Worm (Caenorhabditis elegans) whole organism, L2 larva: Measurements from ENCODE around the gene pcn-1.

ENCODE experiments used
- C34F6.9 ChIP-seq: fragments of 150-350 bp; optimal IDR thresholded peaks from 2 replicates; lab custom pipeline; 2014; ENCODE audit warnings: missing biosample characterization, missing genetic modification characterization
- F13H6.1 ChIP-seq: sonication (generic microtip); optimal IDR thresholded peaks from 2 replicates; lab custom pipeline; 2016; ENCODE audit warnings: missing genetic modification characterization, missing compliant biosample characterization
- R02D3.7 ChIP-seq: fragments of 150-350 bp; optimal IDR thresholded peaks from 2 replicates; lab custom pipeline; 2014; ENCODE audit warnings: missing biosample characterization, missing genetic modification characterization
- Y55F3AM.14 ChIP-seq: fragments of 200-800 bp; sonication (Bioruptor generic); optimal IDR thresholded peaks from 2 replicates; lab custom pipeline; 2018; ENCODE audit warnings: mild to moderate bottlenecking, missing genetic modification characterization, missing compliant biosample characterization
- ZK546.5 ChIP-seq: sonication (generic microtip); optimal IDR thresholded peaks from 2 replicates; lab custom pipeline; 2017; ENCODE audit warnings: missing biosample characterization, missing genetic modification characterization
- alr-1 ChIP-seq: fragments of 150-350 bp; optimal IDR thresholded peaks from 2 replicates; lab custom pipeline; 2014; ENCODE audit warnings: missing biosample characterization, missing genetic modification characterization
- ama-1 ChIP-seq: fragments of 150-350 bp; optimal IDR thresholded peaks from 2 replicates; lab custom pipeline; 2018; ENCODE audit warnings: inconsistent platforms
- blmp-1 ChIP-seq: sonication (generic microtip); optimal IDR thresholded peaks from 2 replicates; lab custom pipeline; 2017; ENCODE audit warnings: missing genetic modification characterization, mild to moderate bottlenecking, missing compliant biosample characterization, antibody characterized with exemption, moderate library complexity; ENCODE audit not compliant: insufficient read depth
- ceh-16 ChIP-seq: fragments of 150-350 bp; optimal IDR thresholded peaks from 2 replicates; lab custom pipeline; 2014; ENCODE audit warnings: missing biosample characterization, missing genetic modification characterization
- ceh-82 ChIP-seq: fragments of 150-350 bp; optimal IDR thresholded peaks from 2 replicates; lab custom pipeline; 2014; ENCODE audit warnings: missing biosample characterization, missing genetic modification characterization
- crh-2 ChIP-seq: sonication (generic microtip); optimal IDR thresholded peaks from 2 replicates; lab custom pipeline; 2017; ENCODE audit warnings: missing biosample characterization, missing genetic modification characterization
- dmd-4 ChIP-seq: sonication (generic microtip); optimal IDR thresholded peaks from 2 replicates; lab custom pipeline; 2017; ENCODE audit warnings: missing biosample characterization, missing genetic modification characterization
- egl-27 ChIP-seq: sonication (generic microtip); optimal IDR thresholded peaks from 3 replicates; lab custom pipeline; 2017; ENCODE audit warnings: missing biosample characterization, missing genetic modification reagents, missing genetic modification characterization
- elt-1 ChIP-seq: fragments of 150-350 bp; optimal IDR thresholded peaks from 2 replicates; lab custom pipeline; 2014; ENCODE audit warnings: missing biosample characterization, missing genetic modification characterization
- elt-3 ChIP-seq: sonication (generic microtip); optimal IDR thresholded peaks from 2 replicates; lab custom pipeline; 2017; ENCODE audit warnings: missing biosample characterization, missing genetic modification characterization
- gmeb-1 ChIP-seq: fragments of 150-350 bp; optimal IDR thresholded peaks from 2 replicates; lab custom pipeline; 2014; ENCODE audit warnings: missing biosample characterization, missing genetic modification characterization
- lin-11 ChIP-seq: fragments of 150-350 bp; sonication (generic microtip); optimal IDR thresholded peaks from 2 replicates; lab custom pipeline; 2014; ENCODE audit warnings: missing biosample characterization, missing genetic modification characterization, inconsistent platforms, mixed read lengths
- lin-13 ChIP-seq: fragments of 150-350 bp; optimal IDR thresholded peaks from 2 replicates; lab custom pipeline; 2014; ENCODE audit warnings: missing biosample characterization, missing genetic modification reagents, missing genetic modification characterization
- lin-39 ChIP-seq: fragments of 150-350 bp; optimal IDR thresholded peaks from 2 replicates; lab custom pipeline; 2014; ENCODE audit warnings: missing biosample characterization, missing genetic modification reagents, missing genetic modification characterization
- lsy-2 ChIP-seq, 2 experiments: fragments of 150-350 bp in 1 of 2; sonication (generic microtip) in 1 of 2; optimal IDR thresholded peaks; 2 replicates each; lab custom pipeline; 2014 to 2017; ENCODE audit warnings: missing biosample characterization in 2 of 2, missing genetic modification characterization in 2 of 2
- mab-5 ChIP-seq: fragments of 150-350 bp; optimal IDR thresholded peaks from 2 replicates; lab custom pipeline; 2014; ENCODE audit warnings: missing biosample characterization, missing genetic modification characterization
- mbf-1 ChIP-seq: sonication (generic microtip); optimal IDR thresholded peaks from 2 replicates; lab custom pipeline; 2017; ENCODE audit warnings: missing biosample characterization, missing genetic modification characterization
- mdl-1 ChIP-seq, 2 experiments: fragments of 150-350 bp in 1 of 2; sonication (generic microtip) in 1 of 2; optimal IDR thresholded peaks; 2 replicates each; lab custom pipeline; 2017; ENCODE audit warnings: missing biosample characterization in 2 of 2, missing genetic modification characterization in 2 of 2
- nhr-10 ChIP-seq: sonication (generic microtip); optimal IDR thresholded peaks from 2 replicates; lab custom pipeline; 2017; ENCODE audit warnings: missing biosample characterization, missing genetic modification characterization
- nhr-11 ChIP-seq: fragments of 150-350 bp; optimal IDR thresholded peaks from 2 replicates; lab custom pipeline; 2014; ENCODE audit warnings: missing biosample characterization, missing genetic modification characterization
- nhr-129 ChIP-seq: fragments of 150-350 bp; optimal IDR thresholded peaks from 2 replicates; lab custom pipeline; 2014; ENCODE audit warnings: missing biosample characterization, missing genetic modification characterization
- nhr-21 ChIP-seq: fragments of 150-350 bp; optimal IDR thresholded peaks from 2 replicates; lab custom pipeline; 2014; ENCODE audit warnings: missing biosample characterization, missing genetic modification characterization
- nhr-23 ChIP-seq: fragments of 150-350 bp; optimal IDR thresholded peaks from 2 replicates; lab custom pipeline; 2014; ENCODE audit warnings: missing biosample characterization, missing genetic modification reagents, missing genetic modification characterization
- nhr-237 ChIP-seq: fragments of 150-350 bp; optimal IDR thresholded peaks from 2 replicates; lab custom pipeline; 2014; ENCODE audit warnings: missing biosample characterization, missing genetic modification characterization
- nhr-25 ChIP-seq: fragments of 150-350 bp; sonication (generic microtip); optimal IDR thresholded peaks from 3 replicates; lab custom pipeline; 2014; ENCODE audit warnings: missing biosample characterization, missing genetic modification characterization
- nhr-6 ChIP-seq: fragments of 150-350 bp; optimal IDR thresholded peaks from 2 replicates; lab custom pipeline; 2014; ENCODE audit warnings: missing biosample characterization, missing genetic modification characterization
- nhr-77 ChIP-seq: fragments of 150-350 bp; optimal IDR thresholded peaks from 2 replicates; lab custom pipeline; 2014; ENCODE audit warnings: missing biosample characterization, missing genetic modification characterization
- peb-1 ChIP-seq: fragments of 150-350 bp; optimal IDR thresholded peaks from 2 replicates; lab custom pipeline; 2014; ENCODE audit warnings: missing biosample characterization, missing genetic modification characterization
- sem-4 ChIP-seq: fragments of 150-350 bp; optimal IDR thresholded peaks from 2 replicates; lab custom pipeline; 2014; ENCODE audit warnings: missing biosample characterization, missing genetic modification reagents, missing genetic modification characterization
- skn-1 ChIP-seq: sonication (generic microtip); optimal IDR thresholded peaks from 2 replicates; lab custom pipeline; 2017; ENCODE audit warnings: missing biosample characterization, missing genetic modification characterization
- sma-3 ChIP-seq: sonication (generic microtip); optimal IDR thresholded peaks from 2 replicates; lab custom pipeline; 2016; ENCODE audit warnings: missing genetic modification reagents, missing genetic modification characterization, missing compliant biosample characterization
- sma-9 ChIP-seq, 2 experiments: fragments of 150-350 bp in 1 of 2; sonication (generic microtip) in 1 of 2; optimal IDR thresholded peaks; 2 replicates each; lab custom pipeline; 2014 to 2016; ENCODE audit warnings: missing genetic modification characterization in 2 of 2, mild to moderate bottlenecking in 1 of 2, missing biosample characterization in 1 of 2, missing compliant biosample characterization in 1 of 2, missing genetic modification reagents in 1 of 2, moderate library complexity in 1 of 2
- snpc-4 ChIP-seq: fragments of 150-350 bp; optimal IDR thresholded peaks from 2 replicates; lab custom pipeline; 2014; ENCODE audit warnings: missing biosample characterization, missing genetic modification characterization
- unc-39 ChIP-seq: fragments of 150-350 bp; optimal IDR thresholded peaks from 2 replicates; lab custom pipeline; 2014; ENCODE audit warnings: missing biosample characterization, missing genetic modification characterization
- unc-55 ChIP-seq: fragments of 150-350 bp; sonication (generic microtip); optimal IDR thresholded peaks from 3 replicates; lab custom pipeline; 2014; ENCODE audit warnings: missing biosample characterization, missing genetic modification reagents, missing genetic modification characterization
- unc-62 ChIP-seq: fragments of 150-350 bp; optimal IDR thresholded peaks from 2 replicates; lab custom pipeline; 2014; ENCODE audit warnings: missing biosample characterization, missing genetic modification reagents, missing genetic modification characterization
- zag-1 ChIP-seq: fragments of 150-350 bp; optimal IDR thresholded peaks from 2 replicates; lab custom pipeline; 2014; ENCODE audit warnings: missing biosample characterization, missing genetic modification characterization
- ztf-1 ChIP-seq: fragments of 200-800 bp; sonication (Bioruptor generic); conservative IDR thresholded peaks from 2 replicates; pipeline ENCODE4 v1.3.6; 2022; ENCODE audit warnings: missing genetic modification characterization, missing compliant biosample characterization
- ztf-11 ChIP-seq: sonication (generic microtip); optimal IDR thresholded peaks from 2 replicates; lab custom pipeline; 2017; ENCODE audit warnings: missing biosample characterization, missing genetic modification characterization
- ztf-4 ChIP-seq: fragments of 150-350 bp; optimal IDR thresholded peaks from 2 replicates; lab custom pipeline; 2014; ENCODE audit warnings: missing biosample characterization, missing genetic modification characterization

Gene pcn-1

DNA sequence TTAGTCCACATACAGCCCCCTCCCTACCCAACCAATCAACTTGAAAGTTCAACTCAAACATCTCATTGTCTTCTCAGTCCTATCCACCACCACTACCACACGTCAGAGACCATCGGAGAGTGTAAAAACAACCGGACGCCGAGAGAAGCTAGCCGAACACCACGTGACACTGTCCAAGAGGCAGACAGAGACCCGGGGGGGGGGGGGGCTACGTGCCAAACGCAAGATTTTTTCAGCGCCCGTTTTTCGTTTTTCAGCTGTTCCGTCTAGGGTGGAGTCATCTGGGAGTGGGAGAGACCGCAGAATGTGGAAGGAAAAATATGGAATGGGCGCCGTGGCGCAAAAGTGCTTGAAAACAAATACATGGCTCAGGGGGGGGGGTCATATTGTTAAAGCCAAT is 23.3 kb downstream of the pcn-1 start:
- TF ChIP-seq lin-13 (GFP tag; lab: Kevin White, UChicago) (peak; percentile 16), peb-1 (tag; lab: Kevin White, UChicago) (no peak), nhr-25 (peak; percentile 87), nhr-23 (tag; lab: Kevin White, UChicago) (no peak), nhr-129 (tag; lab: Kevin White, UChicago) (peak; percentile 55), sma-3 (peak; percentile 65), mab-5 (peak; percentile 6), crh-2 (peak; percentile 54), nhr-21 (peak; percentile 63), ama-1 (peak; percentile 55), ztf-4 (tag; lab: Kevin White, UChicago) (peak; percentile 41), zag-1 (no peak), ceh-16 (tag; lab: Kevin White, UChicago) (peak; percentile 24), egl-27 (tag; lab: Kevin White, UChicago) (peak; percentile 24), snpc-4 (tag; lab: Kevin White, UChicago) (no peak), F13H6.1 (tag; lab: Kevin White, UChicago) (peak; percentile 87), alr-1 (tag; lab: Kevin White, UChicago) (no peak), mbf-1 (tag; lab: Kevin White, UChicago) (no peak), R02D3.7 (tag; lab: Kevin White, UChicago) (no peak), C34F6.9 (tag; lab: Kevin White, UChicago) (peak; percentile 63), Y55F3AM.14 (GFP tag; lab: Kevin White, UChicago) (peak; percentile 48), lin-11 (tag; lab: Kevin White, UChicago) (peak; percentile 46), sma-9 (GFP tag; optimal IDR thresholded peaks at IDR 0.05; lab: Kevin White, UChicago) (peak; percentile 89), sma-9 (tag; optimal IDR thresholded peaks at IDR 0.05; lab: Kevin White, UChicago) (no peak), blmp-1 (tag; lab: Kevin White, UChicago) (peak; percentile 35), unc-55 (GFP tag; lab: Kevin White, UChicago) (peak; percentile 35), nhr-10 (no peak), sem-4 (peak; percentile 82), nhr-77 (tag; lab: Kevin White, UChicago) (no peak), mdl-1 (tag; optimal IDR thresholded peaks at IDR 0.05; lab: Kevin White, UChicago) (peak; percentile 94 to 95), lsy-2 (tag; optimal IDR thresholded peaks at IDR 0.05; lab: Kevin White, UChicago) (peak in 1 of 2 experiments; percentile 65), ztf-11 (tag; lab: Kevin White, UChicago) (no peak)

DNA sequence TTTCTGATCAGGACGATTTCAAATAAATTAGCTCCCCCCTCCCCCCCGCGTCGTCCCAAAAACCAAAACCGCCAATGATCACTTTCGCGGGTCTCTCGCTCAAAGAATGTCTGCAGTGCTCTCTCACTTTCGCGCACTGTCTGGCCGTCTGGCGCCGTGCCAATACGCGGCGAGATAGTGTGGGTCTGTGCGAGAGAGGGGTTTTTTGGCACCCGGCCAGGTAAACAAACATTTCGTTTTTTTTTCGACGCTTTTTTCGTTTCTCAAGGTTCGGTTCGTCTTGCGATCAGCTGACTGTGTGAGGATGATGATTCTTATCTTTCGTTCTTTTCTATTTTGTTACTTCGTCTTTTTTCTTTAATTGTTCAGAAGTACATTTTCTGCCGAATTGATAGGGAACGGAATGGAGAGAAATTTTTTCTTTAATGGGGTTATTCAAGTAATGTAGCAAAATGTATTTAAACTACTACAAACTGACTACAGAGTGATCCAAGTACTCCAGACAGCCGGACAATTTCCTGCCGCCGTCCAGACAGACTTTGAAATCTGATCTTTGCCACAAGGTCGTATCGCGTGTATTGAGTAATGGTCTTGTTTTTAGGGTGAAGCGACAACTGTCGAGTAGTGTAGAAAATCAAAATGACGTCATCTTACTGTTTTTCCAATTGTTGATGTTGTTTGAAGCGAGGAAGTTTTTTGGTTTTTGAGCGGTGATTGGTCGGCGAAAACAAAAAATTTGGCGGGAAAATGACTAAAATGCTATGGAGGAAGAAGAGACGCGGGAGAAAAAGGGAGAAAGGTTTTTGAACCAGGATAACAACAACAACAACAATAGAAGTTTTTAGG is 24.9 kb downstream of the pcn-1 start:
- TF ChIP-seq Y55F3AM.14 (GFP tag; lab: Kevin White, UChicago), result peak; percentile 76
- TF ChIP-seq alr-1 (tag; lab: Kevin White, UChicago), result no peak
- TF ChIP-seq nhr-11 (tag; lab: Kevin White, UChicago), result no peak
- peak; percentile 51 for TF ChIP-seq egl-27 (tag; lab: Kevin White, UChicago)
- TF ChIP-seq nhr-25, result peak; percentile 86
- peak; percentile 16 to 56 for TF ChIP-seq lsy-2 (tag; optimal IDR thresholded peaks at IDR 0.05; lab: Kevin White, UChicago)
- TF ChIP-seq F13H6.1 (tag; lab: Kevin White, UChicago), result peak; percentile 92
- TF ChIP-seq nhr-10, result peak; percentile 27
- no peak for TF ChIP-seq ZK546.5 (tag; lab: Kevin White, UChicago)
- peak; percentile 68 for TF ChIP-seq gmeb-1 (tag; lab: Kevin White, UChicago)
- TF ChIP-seq nhr-129 (tag; lab: Kevin White, UChicago), result peak; percentile 51
- no peak for TF ChIP-seq skn-1 (tag; lab: Kevin White, UChicago)
- no peak for TF ChIP-seq lin-39
- peak; percentile 94 for TF ChIP-seq sma-9 (GFP tag; optimal IDR thresholded peaks at IDR 0.05; lab: Kevin White, UChicago)
- no peak for TF ChIP-seq sma-9 (tag; optimal IDR thresholded peaks at IDR 0.05; lab: Kevin White, UChicago)
- peak; percentile 43 for TF ChIP-seq unc-55 (GFP tag; lab: Kevin White, UChicago)
- no peak for TF ChIP-seq zag-1
- TF ChIP-seq nhr-237 (tag; lab: Kevin White, UChicago), result no peak
- TF ChIP-seq mab-5, result peak; percentile 6
- no peak for TF ChIP-seq unc-39 (tag; lab: Kevin White, UChicago)
- peak; percentile 73 for TF ChIP-seq crh-2
- TF ChIP-seq nhr-6 (tag; lab: Kevin White, UChicago), result no peak
- TF ChIP-seq elt-1 (tag; lab: Kevin White, UChicago), result no peak
- no peak for TF ChIP-seq ztf-1
- TF ChIP-seq lin-11 (tag; lab: Kevin White, UChicago), result no peak
- TF ChIP-seq blmp-1 (tag; lab: Kevin White, UChicago), result peak; percentile 32
- no peak for TF ChIP-seq ztf-4 (tag; lab: Kevin White, UChicago)
- peak; percentile 66 for TF ChIP-seq sem-4
- no peak for TF ChIP-seq nhr-77 (tag; lab: Kevin White, UChicago)
- TF ChIP-seq dmd-4 (tag; lab: Kevin White, UChicago), result no peak
- TF ChIP-seq ceh-82, result no peak
- TF ChIP-seq elt-3 (tag; lab: Kevin White, UChicago), result no peak
- peak; percentile 3 to 41 for TF ChIP-seq mdl-1 (tag; optimal IDR thresholded peaks at IDR 0.05; lab: Kevin White, UChicago)
- no peak for TF ChIP-seq R02D3.7 (tag; lab: Kevin White, UChicago)
- TF ChIP-seq peb-1 (tag; lab: Kevin White, UChicago), result no peak
- peak; percentile 41 for TF ChIP-seq C34F6.9 (tag; lab: Kevin White, UChicago)
- TF ChIP-seq nhr-23 (tag; lab: Kevin White, UChicago), result no peak
- TF ChIP-seq ztf-11 (tag; lab: Kevin White, UChicago), result no peak
- TF ChIP-seq sma-3, result peak; percentile 56
- TF ChIP-seq unc-62 (GFP tag; lab: Kevin White, UChicago), result no peak
- no peak for TF ChIP-seq snpc-4 (tag; lab: Kevin White, UChicago)
- no peak for TF ChIP-seq mbf-1 (tag; lab: Kevin White, UChicago)
